Worm (Caenorhabditis elegans): Measurements from ENCODE around the gene F02H6.7.

F02H6.7 gene

ce11 chrIV:14228069-14228468 is at the start of gene F02H6.7:
Gene F02H6.7 (minus strand): TSS chrIV:14228169.
- TF ChIP-seq mab-5 (tag; optimal IDR thresholded peaks at IDR 0.05) (no peak), lin-32 (GFP tag; optimal IDR thresholded peaks at IDR 0.05) (no peak), lin-13 (tag; optimal IDR thresholded peaks at IDR 0.05) (no peak), nhr-2 (tag; optimal IDR thresholded peaks at IDR 0.05) (no peak), nhr-76 (tag; optimal IDR thresholded peaks at IDR 0.05) (no peak), zip-8 (tag; optimal IDR thresholded peaks at IDR 0.05) (no peak), sptf-1 (tag; optimal IDR thresholded peaks at IDR 0.05) (no peak), mls-2 (tag; optimal IDR thresholded peaks at IDR 0.05) (no peak), ceh-43 (GFP tag; optimal IDR thresholded peaks at IDR 0.05) (no peak), elt-1 (tag; optimal IDR thresholded peaks at IDR 0.05; ENCODE audit: borderline replicate concordance, insufficient read depth) (no peak), nhr-237 (tag; optimal IDR thresholded peaks at IDR 0.05) (no peak)

- TF ChIP-seq mep-1 (tag; optimal IDR thresholded peaks at IDR 0.05) (no peak), elt-1 (tag; optimal IDR thresholded peaks at IDR 0.05; ENCODE audit: borderline replicate concordance, insufficient read depth) (no peak), nhr-2 (tag; optimal IDR thresholded peaks at IDR 0.05) (no peak), zip-8 (tag; optimal IDR thresholded peaks at IDR 0.05) (no peak), ceh-39 (tag; optimal IDR thresholded peaks at IDR 0.05) (no peak), flh-1 (GFP tag; optimal IDR thresholded peaks at IDR 0.05) (no peak), ces-1 (GFP tag; optimal IDR thresholded peaks at IDR 0.05) (no peak)
Measured at ce11 chrIV:14276773-14277388, 48.9 kb upstream of the F02H6.7 start.

DNA sequence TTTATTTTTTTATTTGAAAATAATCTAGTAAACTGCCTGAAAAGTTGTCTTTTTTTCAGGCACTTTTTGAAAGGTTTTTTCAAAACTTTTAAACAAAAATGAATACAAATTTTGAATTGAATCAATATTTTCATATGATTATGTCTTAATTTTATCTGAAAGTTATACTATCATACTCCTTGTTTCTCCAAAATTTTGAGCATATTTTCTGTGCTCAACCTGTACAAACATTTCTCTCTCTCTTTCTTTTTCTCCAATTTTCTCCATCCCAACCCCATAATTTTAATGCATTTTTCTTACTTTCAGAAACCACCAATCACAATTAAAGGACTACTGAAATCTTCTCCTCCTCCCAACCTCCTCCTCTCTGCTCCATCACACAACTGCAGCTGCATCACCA is 48.2 kb upstream of the F02H6.7 start, which contains the start of gene ilcr-1:
ilcr-1 (plus strand) TSS at position 301 of the 400 bp plus-strand sequence.
- TF ChIP-seq elt-3 (tag; optimal IDR thresholded peaks at IDR 0.05) (no peak), ceh-83 (GFP tag; optimal IDR thresholded peaks at IDR 0.05) (no peak), ham-2 (GFP tag; optimal IDR thresholded peaks at IDR 0.05) (no peak), cnd-1 (tag; optimal IDR thresholded peaks at IDR 0.05) (no peak), pha-4 (tag; optimal IDR thresholded peaks at IDR 0.05) (no peak), snpc-4 (tag; optimal IDR thresholded peaks at IDR 0.05) (no peak), ztf-11 (tag; optimal IDR thresholded peaks at IDR 0.05) (no peak), nhr-76 (tag; optimal IDR thresholded peaks at IDR 0.05) (no peak), mls-2 (tag; optimal IDR thresholded peaks at IDR 0.05) (no peak), nhr-12 (tag; optimal IDR thresholded peaks at IDR 0.05) (no peak), bed-3 (GFP tag; optimal IDR thresholded peaks at IDR 0.05) (no peak)

- TF ChIP-seq mep-1 (tag; optimal IDR thresholded peaks at IDR 0.05) (no peak), drap-1 (GFP tag; optimal IDR thresholded peaks at IDR 0.05) (no peak), nhr-28 (tag; optimal IDR thresholded peaks at IDR 0.05) (no peak), M03D4.4 (tag; optimal IDR thresholded peaks at IDR 0.05) (no peak), elt-1 (tag; optimal IDR thresholded peaks at IDR 0.05; ENCODE audit: borderline replicate concordance, insufficient read depth) (no peak), ces-1 (GFP tag; optimal IDR thresholded peaks at IDR 0.05) (no peak), sem-2 (GFP tag; optimal IDR thresholded peaks at IDR 0.05) (no peak), tbx-8 (GFP tag; optimal IDR thresholded peaks at IDR 0.05) (no peak), lin-13 (tag; optimal IDR thresholded peaks at IDR 0.05) (no peak)
Measured at ce11 chrIV:14274834-14275233, 46.9 kb upstream of the F02H6.7 start.

- TF ChIP-seq flh-1 (GFP tag; optimal IDR thresholded peaks at IDR 0.05) (no peak), mep-1 (tag; optimal IDR thresholded peaks at IDR 0.05) (peak; percentile 31)
Measured at ce11 chrIV:14272561-14272960, 44.6 kb upstream of the F02H6.7 start.

DNA sequence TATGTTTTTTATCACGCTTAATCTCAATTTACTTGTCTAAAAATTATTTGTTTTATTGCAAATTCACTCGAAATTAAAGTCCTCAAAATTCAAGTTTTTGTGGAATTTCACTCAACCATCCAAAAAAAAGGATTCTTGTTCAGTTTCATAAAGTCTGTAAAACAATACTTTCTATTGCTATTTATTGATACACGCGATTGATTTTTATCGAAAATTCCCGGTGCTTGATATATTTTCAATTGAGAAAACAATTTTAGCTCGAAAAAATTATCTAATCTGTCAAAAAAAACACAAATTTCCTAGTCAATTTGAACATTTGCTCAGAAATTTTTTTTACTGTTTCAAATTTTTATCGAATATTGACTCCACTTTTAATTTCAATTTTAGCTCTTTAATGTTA is 42.0 kb upstream of the F02H6.7 start:
- TF ChIP-seq zip-8 (tag; optimal IDR thresholded peaks at IDR 0.05) (no peak), lsy-2 (tag; optimal IDR thresholded peaks at IDR 0.05) (no peak), flh-1 (GFP tag; optimal IDR thresholded peaks at IDR 0.05) (no peak), mab-5 (tag; optimal IDR thresholded peaks at IDR 0.05) (no peak), sptf-1 (tag; optimal IDR thresholded peaks at IDR 0.05) (no peak), sem-2 (GFP tag; optimal IDR thresholded peaks at IDR 0.05) (no peak), nhr-12 (tag; optimal IDR thresholded peaks at IDR 0.05) (no peak), lin-32 (GFP tag; optimal IDR thresholded peaks at IDR 0.05) (no peak), elt-3 (tag; optimal IDR thresholded peaks at IDR 0.05) (no peak), ces-1 (GFP tag; optimal IDR thresholded peaks at IDR 0.05) (no peak)
